Worm (Caenorhabditis elegans): ENCODE measurements around the gene ZC239.20.

The ZC239.20 gene

ce11 chrII:3172176-3172575 lies 34.1 kb downstream of the ZC239.20 start, which contains the start of gene Y27F2A.10:
Y27F2A.10 (minus strand) TSS chrII:3172276.
- TF ChIP-seq ets-4 (tag; optimal IDR thresholded peaks at IDR 0.05) (no peak), unc-3 (GFP tag; conservative IDR thresholded peaks at IDR 0.05) (no peak), unc-3 (tag; optimal IDR thresholded peaks at IDR 0.05) (no peak), ttx-3 (tag; optimal IDR thresholded peaks at IDR 0.05) (no peak), pat-9 (tag; optimal IDR thresholded peaks at IDR 0.05) (no peak), ceh-31 (tag; optimal IDR thresholded peaks at IDR 0.05) (no peak), pax-1 (tag; optimal IDR thresholded peaks at IDR 0.05) (no peak), syd-9 (tag; optimal IDR thresholded peaks at IDR 0.05) (no peak), C38D4.7 (GFP tag; optimal IDR thresholded peaks at IDR 0.05) (no peak), eyg-1 (tag; optimal IDR thresholded peaks at IDR 0.05) (no peak), hlh-15 (tag; optimal IDR thresholded peaks at IDR 0.05) (no peak), Y22D7AL.16 (tag; optimal IDR thresholded peaks at IDR 0.05) (no peak), madf-2 (tag; optimal IDR thresholded peaks at IDR 0.05) (no peak)

ce11 chrII:3170089-3170488 lies 36.2 kb downstream of the ZC239.20 start, which contains the start of gene fbxc-55:
fbxc-55 (minus strand) TSS chrII:3170189.
- TF ChIP-seq hlh-8 (tag; optimal IDR thresholded peaks at IDR 0.05) (no peak), ceh-34 (tag; optimal IDR thresholded peaks at IDR 0.05) (no peak), syd-9 (tag; optimal IDR thresholded peaks at IDR 0.05) (no peak), unc-3 (GFP tag; conservative IDR thresholded peaks at IDR 0.05) (no peak), unc-3 (tag; optimal IDR thresholded peaks at IDR 0.05) (no peak), F13H6.1 (tag; optimal IDR thresholded peaks at IDR 0.05) (no peak), ceh-45 (GFP tag; IDR thresholded peaks at IDR 0.05) (no peak), ceh-31 (tag; optimal IDR thresholded peaks at IDR 0.05) (no peak), unc-42 (tag; optimal IDR thresholded peaks at IDR 0.05) (no peak), lim-6 (tag; optimal IDR thresholded peaks at IDR 0.05) (no peak), T23F11.4 (GFP tag; optimal IDR thresholded peaks at IDR 0.05) (no peak), ceh-48 (tag; optimal IDR thresholded peaks at IDR 0.05) (no peak), Y22D7AL.16 (tag; optimal IDR thresholded peaks at IDR 0.05) (no peak), dmd-4 (tag; optimal IDR thresholded peaks at IDR 0.05; ENCODE audit: borderline replicate concordance) (no peak), hlh-6 (tag; optimal IDR thresholded peaks at IDR 0.05) (no peak)

ce11 chrII:3158985-3159384 lies 47.3 kb downstream of the ZC239.20 start, which contains the start of gene sri-34:
sri-34 (minus strand) TSS chrII:3159085.
- TF ChIP-seq ceh-19 (GFP tag; optimal IDR thresholded peaks at IDR 0.05): no peak

- TF ChIP-seq mec-3 (tag; optimal IDR thresholded peaks at IDR 0.05; ENCODE audit: borderline replicate concordance) (no peak), sox-4 (tag; optimal IDR thresholded peaks at IDR 0.05) (no peak), lim-6 (tag; optimal IDR thresholded peaks at IDR 0.05) (no peak), ceh-30 (tag; optimal IDR thresholded peaks at IDR 0.05) (no peak), T23F11.4 (GFP tag; optimal IDR thresholded peaks at IDR 0.05) (no peak), nhr-232 (tag; optimal IDR thresholded peaks at IDR 0.05) (no peak), unc-86 (tag; optimal IDR thresholded peaks at IDR 0.05) (no peak), pqm-1 (tag; optimal IDR thresholded peaks at IDR 0.05) (no peak), elt-2 (tag; optimal IDR thresholded peaks at IDR 0.05) (no peak), sox-2 (GFP tag; IDR thresholded peaks at IDR 0.05) (no peak), madf-2 (tag; optimal IDR thresholded peaks at IDR 0.05) (no peak), hlh-30 (tag; optimal IDR thresholded peaks at IDR 0.05; ENCODE audit: insufficient read depth) (no peak), pag-3 (tag; optimal IDR thresholded peaks at IDR 0.05; ENCODE audit: borderline replicate concordance) (no peak), hlh-15 (tag; optimal IDR thresholded peaks at IDR 0.05) (no peak), ttx-3 (tag; optimal IDR thresholded peaks at IDR 0.05) (no peak)
Observed at ce11 chrII:3156749-3157148, 49.6 kb downstream of the ZC239.20 start, which contains the start of gene sri-33. sri-33 (minus strand) TSS chrII:3156849.

All from whole organism, late embryonic.